Fruit fly (Drosophila melanogaster) whole organism, embryonic: ENCODE data around the gene Iru.

ENCODE experiments used
- Adf1 ChIP-seq: fragments of 200-800 bp; sonication (Bioruptor generic); IDR thresholded peaks from 2 replicates; pipeline ENCODE4 v1.3.6; 2022; ENCODE audit warnings: missing biosample characterization, missing genetic modification characterization
- CG10431 ChIP-seq: fragments of 200-800 bp; sonication (Bioruptor generic); optimal IDR thresholded peaks from 3 replicates; lab custom pipeline; 2018; ENCODE audit warnings: missing biosample characterization, mild to moderate bottlenecking, missing genetic modification characterization
- CG10565 ChIP-seq: fragments of 200-800 bp; sonication (Bioruptor generic); optimal IDR thresholded peaks from 3 replicates; lab custom pipeline; 2016; ENCODE audit warnings: missing biosample characterization, mild to moderate bottlenecking, missing genetic modification characterization
- CG12299 ChIP-seq: fragments of 200-800 bp; sonication (Bioruptor generic); optimal IDR thresholded peaks from 2 replicates; lab custom pipeline; 2018; ENCODE audit warnings: missing biosample characterization, mild to moderate bottlenecking, missing genetic modification characterization
- CG12391 ChIP-seq: fragments of 200-800 bp; sonication (Bioruptor generic); optimal IDR thresholded peaks from 3 replicates; lab custom pipeline; 2018; ENCODE audit warnings: missing biosample characterization, mild to moderate bottlenecking, missing genetic modification characterization, moderate library complexity
- CG14965 ChIP-seq: fragments of 200-800 bp; sonication (Bioruptor generic); optimal IDR thresholded peaks from 2 replicates; lab custom pipeline; 2016; ENCODE audit warnings: missing biosample characterization, missing genetic modification characterization, borderline replicate concordance
- CG17361 ChIP-seq: fragments of 200-800 bp; sonication (Bioruptor generic); IDR thresholded peaks from 3 replicates; pipeline ENCODE4 v1.3.6; 2022; ENCODE audit warnings: missing biosample characterization, missing genetic modification characterization
- CG2889 ChIP-seq: fragments of 200-800 bp; sonication (Bioruptor generic); IDR thresholded peaks from 3 replicates; pipeline ENCODE4 v1.3.6; 2022; ENCODE audit warnings: missing biosample characterization, missing genetic modification characterization
- CG3407 ChIP-seq: fragments of 200-800 bp; sonication (Bioruptor generic); optimal IDR thresholded peaks from 2 replicates; lab custom pipeline; 2018; ENCODE audit warnings: missing biosample characterization, mild to moderate bottlenecking, missing genetic modification characterization
- CG4360 ChIP-seq: fragments of 200-800 bp; sonication (Bioruptor generic); IDR thresholded peaks from 2 replicates; pipeline ENCODE4 v1.3.6; 2022; ENCODE audit warnings: missing biosample characterization, missing genetic modification characterization
- CG6254 ChIP-seq: fragments of 200-800 bp; sonication (Bioruptor generic); optimal IDR thresholded peaks from 3 replicates; lab custom pipeline; 2017; ENCODE audit warnings: mild to moderate bottlenecking, missing biosample characterization, missing genetic modification reagents, missing genetic modification characterization
- CG6654 ChIP-seq: fragments of 200-800 bp; sonication (Bioruptor generic); optimal IDR thresholded peaks from 2 replicates; lab custom pipeline; 2017; ENCODE audit warnings: missing biosample characterization, mild to moderate bottlenecking, missing genetic modification characterization
- CG6765 ChIP-seq: fragments of 200-800 bp; sonication (Bioruptor generic); optimal IDR thresholded peaks from 3 replicates; lab custom pipeline; 2017; ENCODE audit warnings: missing biosample characterization, mild to moderate bottlenecking, missing genetic modification characterization
- CG6791 ChIP-seq: fragments of 200-800 bp; sonication (Bioruptor generic); IDR thresholded peaks from 3 replicates; pipeline ENCODE4 v1.3.6; 2022; ENCODE audit warnings: missing biosample characterization, missing genetic modification characterization; ENCODE audit not compliant: partially characterized antibody
- CG6854 ChIP-seq: fragments of 200-800 bp; sonication (Bioruptor generic); optimal IDR thresholded peaks from 3 replicates; lab custom pipeline; 2017; ENCODE audit warnings: missing biosample characterization, mild to moderate bottlenecking, missing genetic modification characterization
- CG7963 ChIP-seq: fragments of 200-800 bp; sonication (Bioruptor generic); IDR thresholded peaks from 3 replicates; pipeline ENCODE4 v1.3.6; 2022; ENCODE audit warnings: missing biosample characterization, missing genetic modification characterization; ENCODE audit not compliant: partially characterized antibody
- CG9215 ChIP-seq: fragments of 200-800 bp; sonication (Bioruptor generic); IDR thresholded peaks from 2 replicates; pipeline ENCODE4 v1.3.6; 2022; ENCODE audit warnings: missing biosample characterization, missing genetic modification characterization
- D19B ChIP-seq: fragments of 200-800 bp; sonication (Bioruptor generic); optimal IDR thresholded peaks from 2 replicates; lab custom pipeline; 2017; ENCODE audit warnings: missing biosample characterization, mild to moderate bottlenecking, missing genetic modification characterization
- Fer2 ChIP-seq: fragments of 200-800 bp; sonication (Bioruptor generic); optimal IDR thresholded peaks from 2 replicates; lab custom pipeline; 2018; ENCODE audit warnings: missing biosample characterization, mild to moderate bottlenecking, missing genetic modification characterization, moderate library complexity
- Gsc ChIP-seq: fragments of 200-800 bp; sonication (Bioruptor generic); IDR thresholded peaks from 2 replicates; pipeline ENCODE4 v1.3.6; 2022; ENCODE audit warnings: missing biosample characterization, missing genetic modification characterization
- Lhr ChIP-seq: fragments of 200-800 bp; sonication (Bioruptor generic); optimal IDR thresholded peaks from 3 replicates; lab custom pipeline; 2017; ENCODE audit warnings: mild to moderate bottlenecking, missing biosample characterization, missing genetic modification reagents, missing genetic modification characterization
- Mrtf ChIP-seq: fragments of 200-800 bp; sonication (Bioruptor generic); IDR thresholded peaks from 3 replicates; pipeline ENCODE4 v1.3.6; 2022; ENCODE audit warnings: missing biosample characterization, missing genetic modification characterization
- Nf-YB ChIP-seq: fragments of 200-800 bp; sonication (Bioruptor generic); optimal IDR thresholded peaks from 3 replicates; lab custom pipeline; 2019; ENCODE audit warnings: missing biosample characterization, mild to moderate bottlenecking, missing genetic modification characterization, moderate library complexity
- Opbp ChIP-seq: fragments of 200-800 bp; sonication (Bioruptor generic); IDR thresholded peaks from 3 replicates; pipeline ENCODE4 v1.3.6; 2022; ENCODE audit warnings: missing biosample characterization, missing genetic modification characterization; ENCODE audit not compliant: partially characterized antibody
- Stat92E ChIP-seq, 3 experiments: fragments of >200 bp in 2 of 3; fragments of 200-800 bp in 1 of 3; sonication (Bioruptor generic) in 1 of 3; optimal IDR thresholded peaks; 2 replicates each; lab custom pipeline; 2017 to 2019; ENCODE audit warnings: missing biosample characterization in 3 of 3, missing genetic modification characterization in 3 of 3, mild to moderate bottlenecking in 1 of 3, moderate library complexity in 1 of 3
- ash1 ChIP-seq: fragments of 200-800 bp; sonication (Bioruptor generic); optimal IDR thresholded peaks from 2 replicates; lab custom pipeline; 2018; ENCODE audit warnings: missing biosample characterization, mild to moderate bottlenecking, missing genetic modification characterization
- az2 ChIP-seq: fragments of 200-800 bp; sonication (Bioruptor generic); optimal IDR thresholded peaks from 3 replicates; lab custom pipeline; 2016; ENCODE audit warnings: missing biosample characterization, missing genetic modification characterization
- cato ChIP-seq: fragments of 200-800 bp; sonication (Bioruptor generic); optimal IDR thresholded peaks from 2 replicates; lab custom pipeline; 2016; ENCODE audit warnings: missing biosample characterization, missing genetic modification characterization, borderline replicate concordance
- crc ChIP-seq: fragments of 200-800 bp; sonication (Bioruptor generic); optimal IDR thresholded peaks from 2 replicates; lab custom pipeline; 2016; ENCODE audit warnings: missing biosample characterization, missing genetic modification characterization
- crp ChIP-seq, 2 experiments: fragments of 200-800 bp; sonication (Bioruptor generic); optimal IDR thresholded peaks; 2 replicates in 1 of 2; 3 replicates in 1 of 2; lab custom pipeline; 2017; ENCODE audit warnings: missing biosample characterization in 2 of 2, missing genetic modification characterization in 2 of 2, mild to moderate bottlenecking in 1 of 2, moderate library complexity in 1 of 2
- disco-r ChIP-seq: fragments of 200-800 bp; sonication (Bioruptor generic); optimal IDR thresholded peaks from 2 replicates; lab custom pipeline; 2016; ENCODE audit warnings: missing biosample characterization, missing genetic modification characterization
- eve ChIP-seq, 2 experiments: fragments of >200 bp; optimal IDR thresholded peaks; 2 replicates each; lab custom pipeline; 2017; ENCODE audit warnings: missing biosample characterization in 2 of 2, missing genetic modification characterization in 2 of 2
- fd96Cb ChIP-seq: fragments of 200-800 bp; sonication (Bioruptor generic); optimal IDR thresholded peaks from 2 replicates; lab custom pipeline; 2018; ENCODE audit warnings: missing biosample characterization, mild to moderate bottlenecking, missing genetic modification characterization, moderate library complexity
- lbe ChIP-seq: fragments of 200-800 bp; sonication (Bioruptor generic); optimal IDR thresholded peaks from 2 replicates; lab custom pipeline; 2016; ENCODE audit warnings: missing biosample characterization, mild to moderate bottlenecking, missing genetic modification characterization
- onecut ChIP-seq: fragments of 200-800 bp; sonication (Bioruptor generic); IDR thresholded peaks from 2 replicates; pipeline ENCODE4 v1.3.6; 2022; ENCODE audit warnings: missing biosample characterization, missing genetic modification characterization
- pan ChIP-seq, 4 experiments: fragments of >200 bp in 3 of 4; fragments of 200-800 bp in 1 of 4; sonication (Bioruptor generic) in 1 of 4; optimal IDR thresholded peaks in 3 of 4; IDR thresholded peaks in 1 of 4; 2 replicates each; pipeline versions ENCODE4 v1.3.6 to Lab custom; 2017 to 2022; ENCODE audit warnings: missing biosample characterization in 2 of 4, missing genetic modification characterization in 2 of 4, mixed read lengths in 1 of 4
- pb ChIP-seq: fragments of 200-800 bp; sonication (Bioruptor generic); optimal IDR thresholded peaks from 3 replicates; lab custom pipeline; 2016; ENCODE audit warnings: missing biosample characterization, missing genetic modification characterization
- pfk ChIP-seq: fragments of 200-800 bp; sonication (Bioruptor generic); optimal IDR thresholded peaks from 2 replicates; lab custom pipeline; 2018; ENCODE audit warnings: missing biosample characterization, mild to moderate bottlenecking, missing genetic modification characterization, moderate library complexity
- rib ChIP-seq: fragments of 200-800 bp; sonication (Bioruptor generic); IDR thresholded peaks from 2 replicates; pipeline ENCODE4 v1.3.6; 2022; ENCODE audit warnings: missing biosample characterization, missing genetic modification characterization
- sc ChIP-seq, 3 experiments: fragments of >200 bp in 2 of 3; fragments of 200-800 bp in 1 of 3; sonication (Bioruptor generic) in 1 of 3; optimal IDR thresholded peaks; 2 replicates in 2 of 3; 3 replicates in 1 of 3; lab custom pipeline; 2017; ENCODE audit warnings: mild to moderate bottlenecking in 1 of 3, missing biosample characterization in 1 of 3, missing genetic modification characterization in 1 of 3, missing genetic modification reagents in 1 of 3
- sd ChIP-seq: fragments of 200-800 bp; sonication (Bioruptor generic); optimal IDR thresholded peaks from 3 replicates; lab custom pipeline; 2018; ENCODE audit warnings: missing biosample characterization, mild to moderate bottlenecking, missing genetic modification characterization, moderate library complexity
- sna ChIP-seq: fragments of 200-800 bp; sonication (Bioruptor generic); IDR thresholded peaks from 2 replicates; pipeline ENCODE4 v1.3.6; 2022; ENCODE audit warnings: missing biosample characterization, missing genetic modification characterization; ENCODE audit not compliant: partially characterized antibody
- stwl ChIP-seq: fragments of 200-800 bp; sonication (Bioruptor generic); optimal IDR thresholded peaks from 3 replicates; lab custom pipeline; 2018; ENCODE audit warnings: missing biosample characterization, mild to moderate bottlenecking, missing genetic modification characterization, moderate library complexity
- tll ChIP-seq, 2 experiments: fragments of 200-800 bp in 1 of 2; fragments of >200 bp in 1 of 2; sonication (Bioruptor generic) in 1 of 2; optimal IDR thresholded peaks; 2 replicates each; lab custom pipeline; 2017 to 2019; ENCODE audit warnings: missing biosample characterization in 2 of 2, missing genetic modification characterization in 2 of 2, mild to moderate bottlenecking in 1 of 2, moderate library complexity in 1 of 2
- unpg ChIP-seq: fragments of 200-800 bp; sonication (Bioruptor generic); optimal IDR thresholded peaks from 3 replicates; lab custom pipeline; 2018; ENCODE audit warnings: missing biosample characterization, mild to moderate bottlenecking, missing genetic modification characterization, moderate library complexity
- zfh1 ChIP-seq: fragments of 200-800 bp; sonication (Bioruptor generic); IDR thresholded peaks from 3 replicates; pipeline ENCODE4 v1.3.6; 2022; ENCODE audit warnings: missing biosample characterization, missing genetic modification characterization

The Iru gene

dm6 chr3R:8992928-8993579 is 13.2 kb upstream of the Iru start, which contains the start of gene CG11975 (continued):
- peak in 1 of 2 experiments; percentile 45 for TF ChIP-seq eve (GFP tag; optimal IDR thresholded peaks at IDR 0.05; lab: Kevin White, UChicago)
- peak; percentile 65; the same call in 2 of the 3 replicates for TF ChIP-seq CG6791 (GFP tag; lab: Robert Waterston, UW)
- peak; percentile 73 for TF ChIP-seq az2
- TF ChIP-seq pfk (GFP tag; lab: Kevin White, UChicago): no peak
- TF ChIP-seq pan (optimal IDR thresholded peaks at IDR 0.05; lab: Kevin White, UChicago): no peak
- TF ChIP-seq pan (GFP tag; optimal IDR thresholded peaks at IDR 0.05 in 1 of 2, IDR thresholded peaks at IDR 0.05 in 1 of 2): peak in 1 of 2 experiments; percentile 24
- TF ChIP-seq tll (GFP tag; optimal IDR thresholded peaks at IDR 0.05; lab: Kevin White, UChicago): peak in 1 of 2 experiments; percentile 51
- peak; percentile 72 for TF ChIP-seq disco-r (GFP tag; lab: Kevin White, UChicago)
- TF ChIP-seq CG10431: no peak
- TF ChIP-seq rib (GFP tag; lab: Robert Waterston, UW): no peak
- TF ChIP-seq CG4360 (GFP tag; lab: Robert Waterston, UW): no peak
- peak; percentile 21 for TF ChIP-seq Nf-YB
- peak; percentile 40 for TF ChIP-seq D19B (GFP tag; lab: Kevin White, UChicago)
- peak; percentile 64 for TF ChIP-seq pb (GFP tag; lab: Kevin White, UChicago)
- peak; percentile 60 for TF ChIP-seq crc (GFP tag; lab: Kevin White, UChicago)
- no peak for TF ChIP-seq CG6765 (GFP tag; lab: Kevin White, UChicago)
- TF ChIP-seq sc (optimal IDR thresholded peaks at IDR 0.05; lab: Kevin White, UChicago): no peak
- no peak for TF ChIP-seq sc (GFP tag; optimal IDR thresholded peaks at IDR 0.05; lab: Kevin White, UChicago)
- no peak for TF ChIP-seq CG6654 (GFP tag; lab: Kevin White, UChicago)
- peak; percentile 70 for TF ChIP-seq lbe (GFP tag; lab: Kevin White, UChicago)
- peak; percentile 62 for TF ChIP-seq stwl
- no peak for TF ChIP-seq Gsc (GFP tag; lab: Robert Waterston, UW)
- TF ChIP-seq CG17361 (GFP tag; lab: Robert Waterston, UW): peak; percentile 80
- TF ChIP-seq Opbp (GFP tag; lab: Robert Waterston, UW): peak; percentile 55; the same call in 2 of the 3 replicates
- peak; percentile 49 for TF ChIP-seq CG12299
- peak; percentile 54 for TF ChIP-seq Fer2 (tag; lab: Kevin White, UChicago)
- TF ChIP-seq zfh1 (GFP tag; lab: Robert Waterston, UW): peak; percentile 58
- peak; percentile 18 for TF ChIP-seq Lhr (GFP tag; lab: Kevin White, UChicago)
- TF ChIP-seq CG12391 (tag; lab: Kevin White, UChicago): peak; percentile 78
- TF ChIP-seq CG3407 (GFP tag; lab: Kevin White, UChicago): no peak
- TF ChIP-seq onecut: peak; percentile 85
- peak; percentile 79 for TF ChIP-seq CG9215 (GFP tag; lab: Robert Waterston, UW)
- no peak for TF ChIP-seq CG6254 (GFP tag; lab: Kevin White, UChicago)
- 0 out of 3 replicates have a peak, but pooled peaks have one; percentile 37 for TF ChIP-seq CG2889
- TF ChIP-seq sd (tag; lab: Kevin White, UChicago): no peak
- peak; percentile 55 for TF ChIP-seq cato (GFP tag; lab: Kevin White, UChicago)
- TF ChIP-seq CG10565 (GFP tag; lab: Kevin White, UChicago): no peak
- TF ChIP-seq sna (GFP tag; lab: Robert Waterston, UW): peak; percentile 60
- no peak for TF ChIP-seq ash1 (GFP tag; lab: Kevin White, UChicago)
- peak; percentile 53 for TF ChIP-seq fd96Cb (tag; lab: Kevin White, UChicago)
- no peak for TF ChIP-seq CG6854 (GFP tag; lab: Kevin White, UChicago)
- TF ChIP-seq CG7963 (GFP tag; lab: Robert Waterston, UW): 0 out of 3 replicates have a peak, but pooled peaks have one; percentile 4
- 0 out of 3 replicates have a peak, but pooled peaks have one; percentile 6 for TF ChIP-seq Mrtf (GFP tag; lab: Robert Waterston, UW)
- TF ChIP-seq Stat92E (GFP tag; optimal IDR thresholded peaks at IDR 0.05; lab: Kevin White, UChicago): peak in 1 of 3 experiments; percentile 65
- TF ChIP-seq CG14965: peak; percentile 6
- TF ChIP-seq Adf1 (GFP tag; lab: Robert Waterston, UW): 0 out of 2 replicates have a peak, but pooled peaks have one; percentile 12
- TF ChIP-seq unpg (GFP tag; lab: Kevin White, UChicago): no peak
- TF ChIP-seq crp (GFP tag; optimal IDR thresholded peaks at IDR 0.05; lab: Kevin White, UChicago): peak in 1 of 2 experiments; percentile 35
